Worm (Caenorhabditis elegans): ENCODE results near the gene gpa-13.

The gpa-13 gene

ce11 chrV:12728062-12728665, 26.6 kb downstream of the gpa-13 start, which contains the start of the genes rpl-28 and mrpl-49 (continued):
- TF ChIP-seq lsy-2 (tag; optimal IDR thresholded peaks at IDR 0.05) (peak; percentile 38 to 94), nhr-42 (GFP tag; IDR thresholded peaks at IDR 0.05) (0 out of 2 replicates have a peak, but pooled peaks have one; percentile 57), sdz-12 (GFP tag; optimal IDR thresholded peaks at IDR 0.05) (no peak), zag-1 (tag; optimal IDR thresholded peaks at IDR 0.05) (no peak), T26A8.4 (GFP tag; IDR thresholded peaks at IDR 0.05) (0 out of 2 replicates have a peak, but pooled peaks have one; percentile 43), aha-1 (tag) (peak; percentile 46), mdl-1 (tag; optimal IDR thresholded peaks at IDR 0.05) (peak in 1 of 2 experiments; percentile 20), hif-1 (tag; optimal IDR thresholded peaks at IDR 0.05) (no peak), lin-38 (GFP tag; IDR thresholded peaks at IDR 0.05) (peak; percentile 97), dmd-9 (GFP tag; IDR thresholded peaks at IDR 0.05) (no peak), lin-15B (tag; optimal IDR thresholded peaks at IDR 0.05) (peak; percentile 86), ceh-62 (tag; optimal IDR thresholded peaks at IDR 0.05) (no peak), nhr-6 (tag; optimal IDR thresholded peaks at IDR 0.05) (peak; percentile 98), F37D6.2 (tag; optimal IDR thresholded peaks at IDR 0.05) (peak; percentile 22), nhr-41 (GFP tag; IDR thresholded peaks at IDR 0.05) (no peak), nhr-11 (tag; optimal IDR thresholded peaks at IDR 0.05) (peak; percentile 88), ZK546.5 (tag; optimal IDR thresholded peaks at IDR 0.05) (no peak), F49E8.2 (tag; optimal IDR thresholded peaks at IDR 0.05; ENCODE audit: borderline replicate concordance) (no peak), zfp-3 (GFP tag; conservative IDR thresholded peaks at IDR 0.05) (no peak), arid-1 (GFP tag; conservative IDR thresholded peaks at IDR 0.05) (no peak), F10B5.3 (tag; optimal IDR thresholded peaks at IDR 0.05) (no peak), nhr-77 (tag; optimal IDR thresholded peaks at IDR 0.05) (peak; percentile 96), nhr-25 (tag; optimal IDR thresholded peaks at IDR 0.05; ENCODE audit: borderline replicate concordance, insufficient read depth) (peak; percentile 35), Y5F2A.4 (GFP tag; optimal IDR thresholded peaks at IDR 0.05) (no peak), hlh-11 (tag; optimal IDR thresholded peaks at IDR 0.05) (no peak), rbr-2 (tag; optimal IDR thresholded peaks at IDR 0.05) (peak; percentile 73), dmd-8 (GFP tag; IDR thresholded peaks at IDR 0.05) (no peak), Y105C5A.15 (GFP tag; IDR thresholded peaks at IDR 0.05) (no peak), pqm-1 (tag; optimal IDR thresholded peaks at IDR 0.05) (peak; percentile 42), nhr-237 (tag; optimal IDR thresholded peaks at IDR 0.05) (no peak), D1046.2 (GFP tag; IDR thresholded peaks at IDR 0.05) (no peak), daf-16 (GFP tag; optimal IDR thresholded peaks at IDR 0.05) (no peak), daf-16 (tag; optimal IDR thresholded peaks at IDR 0.05) (peak; percentile 57), ama-1 (optimal IDR thresholded peaks at IDR 0.05) (peak; percentile 17), dpl-1 (GFP tag; optimal IDR thresholded peaks at IDR 0.05) (peak; percentile 85), madf-9 (GFP tag; conservative IDR thresholded peaks at IDR 0.05) (0 out of 2 replicates have a peak, but pooled peaks have one; percentile 26), unc-130 (GFP tag; optimal IDR thresholded peaks at IDR 0.05) (no peak), lin-13 (GFP tag; optimal IDR thresholded peaks at IDR 0.05) (peak; percentile 29), daf-12 (tag; optimal IDR thresholded peaks at IDR 0.05) (no peak), ZK337.2 (GFP tag; IDR thresholded peaks at IDR 0.05) (0 out of 2 replicates have a peak, but pooled peaks have one; percentile 6), tag-97 (GFP tag; IDR thresholded peaks at IDR 0.05) (no peak), spr-1 (tag; optimal IDR thresholded peaks at IDR 0.05) (no peak), aly-2 (tag; optimal IDR thresholded peaks at IDR 0.05) (no peak), daf-19 (GFP tag; conservative IDR thresholded peaks at IDR 0.05) (no peak), snpc-1.2 (GFP tag; IDR thresholded peaks at IDR 0.05) (no peak), R02D3.7 (tag; optimal IDR thresholded peaks at IDR 0.05) (peak; percentile 79), egl-43 (GFP tag; IDR thresholded peaks at IDR 0.05) (no peak), jun-1 (tag; optimal IDR thresholded peaks at IDR 0.05) (no peak), lin-39 (tag; optimal IDR thresholded peaks at IDR 0.05) (no peak), nhr-10 (tag; optimal IDR thresholded peaks at IDR 0.05) (no peak), unc-62 (GFP tag; optimal IDR thresholded peaks at IDR 0.05 in 1 of 2) (peak in 1 of 2 experiments; percentile 71), unc-62 (tag; optimal IDR thresholded peaks at IDR 0.05) (no peak)
